Worm (Caenorhabditis elegans): ENCODE data around the gene cdh-4.

The cdh-4 gene

ce11 chrIII:4551963-4552362, 31.8 kb downstream of the cdh-4 start:
- TF ChIP-seq pha-4 (tag; optimal IDR thresholded peaks at IDR 0.05) (peak; percentile 33), flh-1 (GFP tag; optimal IDR thresholded peaks at IDR 0.05) (no peak)

- TF ChIP-seq ces-1 (GFP tag; optimal IDR thresholded peaks at IDR 0.05) = no peak
Measured at ce11 chrIII:4552872-4553271, 32.7 kb downstream of the cdh-4 start.

- TF ChIP-seq nhr-2 (tag; optimal IDR thresholded peaks at IDR 0.05) (no peak), sem-2 (GFP tag; optimal IDR thresholded peaks at IDR 0.05) (no peak), ceh-83 (GFP tag; optimal IDR thresholded peaks at IDR 0.05) (no peak), tbx-8 (GFP tag; optimal IDR thresholded peaks at IDR 0.05) (no peak), ceh-43 (GFP tag; optimal IDR thresholded peaks at IDR 0.05) (no peak), nhr-237 (tag; optimal IDR thresholded peaks at IDR 0.05) (no peak), zip-8 (tag; optimal IDR thresholded peaks at IDR 0.05) (no peak), unc-120 (tag; optimal IDR thresholded peaks at IDR 0.05; ENCODE audit: poor library complexity, severe bottlenecking) (no peak), ces-1 (GFP tag; optimal IDR thresholded peaks at IDR 0.05) (no peak)
Measured at ce11 chrIII:4553316-4553715, 33.2 kb downstream of the cdh-4 start, which contains the start of gene imph-1. TSS of gene imph-1 (plus strand) at chrIII:4553616.

ce11 chrIII:4555345-4555744, 35.2 kb downstream of the cdh-4 start:
- TF ChIP-seq mls-2 (tag; optimal IDR thresholded peaks at IDR 0.05) = no peak
- TF ChIP-seq ces-1 (GFP tag; optimal IDR thresholded peaks at IDR 0.05) = peak; percentile 3

- TF ChIP-seq elt-3 (tag; optimal IDR thresholded peaks at IDR 0.05) = no peak
- peak; percentile 8 for TF ChIP-seq lin-13 (tag; optimal IDR thresholded peaks at IDR 0.05)
- TF ChIP-seq lsy-2 (tag; optimal IDR thresholded peaks at IDR 0.05) = peak; percentile 41
- TF ChIP-seq hlh-1 (tag; optimal IDR thresholded peaks at IDR 0.05) = peak; percentile 86
- TF ChIP-seq blmp-1 (tag; optimal IDR thresholded peaks at IDR 0.05) = no peak
- TF ChIP-seq flh-1 (GFP tag; optimal IDR thresholded peaks at IDR 0.05) = no peak
- no peak for TF ChIP-seq M03D4.4 (tag; optimal IDR thresholded peaks at IDR 0.05)
- TF ChIP-seq elt-1 (tag; optimal IDR thresholded peaks at IDR 0.05; ENCODE audit: borderline replicate concordance, insufficient read depth) = peak; percentile 15
- TF ChIP-seq nhr-237 (tag; optimal IDR thresholded peaks at IDR 0.05) = no peak
- TF ChIP-seq unc-62 (GFP tag; optimal IDR thresholded peaks at IDR 0.05) = peak; percentile 69
- no peak for TF ChIP-seq mls-2 (tag; optimal IDR thresholded peaks at IDR 0.05)
- TF ChIP-seq sem-2 (GFP tag; optimal IDR thresholded peaks at IDR 0.05) = no peak
- no peak for TF ChIP-seq snpc-4 (tag; optimal IDR thresholded peaks at IDR 0.05)
- no peak for TF ChIP-seq nhr-2 (tag; optimal IDR thresholded peaks at IDR 0.05)
- TF ChIP-seq pha-4 (tag; optimal IDR thresholded peaks at IDR 0.05) = no peak
- TF ChIP-seq lin-32 (GFP tag; optimal IDR thresholded peaks at IDR 0.05) = no peak
- no peak for TF ChIP-seq mab-5 (tag; optimal IDR thresholded peaks at IDR 0.05)
- TF ChIP-seq nhr-76 (tag; optimal IDR thresholded peaks at IDR 0.05) = no peak
- peak; percentile 51 for TF ChIP-seq mep-1 (tag; optimal IDR thresholded peaks at IDR 0.05)
- no peak for TF ChIP-seq ztf-11 (tag; optimal IDR thresholded peaks at IDR 0.05)
- no peak for TF ChIP-seq tbx-8 (GFP tag; optimal IDR thresholded peaks at IDR 0.05)
- no peak for TF ChIP-seq ceh-83 (GFP tag; optimal IDR thresholded peaks at IDR 0.05)
- TF ChIP-seq ceh-43 (GFP tag; optimal IDR thresholded peaks at IDR 0.05) = no peak
- TF ChIP-seq drap-1 (GFP tag; optimal IDR thresholded peaks at IDR 0.05) = peak; percentile 3
- no peak for TF ChIP-seq ham-2 (GFP tag; optimal IDR thresholded peaks at IDR 0.05)
- no peak for TF ChIP-seq nhr-12 (tag; optimal IDR thresholded peaks at IDR 0.05)
- TF ChIP-seq sptf-1 (tag; optimal IDR thresholded peaks at IDR 0.05) = no peak
- TF ChIP-seq nhr-28 (tag; optimal IDR thresholded peaks at IDR 0.05) = no peak
- TF ChIP-seq zip-8 (tag; optimal IDR thresholded peaks at IDR 0.05) = peak; percentile 75
- TF ChIP-seq unc-120 (tag; optimal IDR thresholded peaks at IDR 0.05; ENCODE audit: poor library complexity, severe bottlenecking) = peak; percentile 28
- no peak for TF ChIP-seq ceh-39 (tag; optimal IDR thresholded peaks at IDR 0.05)
- no peak for TF ChIP-seq bed-3 (GFP tag; optimal IDR thresholded peaks at IDR 0.05)
- peak; percentile 37 for TF ChIP-seq ces-1 (GFP tag; optimal IDR thresholded peaks at IDR 0.05)
- no peak for TF ChIP-seq unc-39 (tag; optimal IDR thresholded peaks at IDR 0.05)
- no peak for TF ChIP-seq cnd-1 (tag; optimal IDR thresholded peaks at IDR 0.05)
Measured at ce11 chrIII:4560393-4560890, 40.3 kb downstream of the cdh-4 start.
